Fruit fly (Drosophila melanogaster): ENCODE data around the gene CG17154.

- TF ChIP-seq cyc (GFP tag; optimal IDR thresholded peaks at IDR 0.05): peak; percentile 22
- no peak for TF ChIP-seq ss (GFP tag; optimal IDR thresholded peaks at IDR 0.05)
- TF ChIP-seq CG3032 (tag; optimal IDR thresholded peaks at IDR 0.05): peak; percentile 12
- no peak for TF ChIP-seq CG6854 (GFP tag; optimal IDR thresholded peaks at IDR 0.05)
- TF ChIP-seq acj6 (GFP tag; optimal IDR thresholded peaks at IDR 0.05): no peak
- TF ChIP-seq CG8119 (GFP tag; IDR thresholded peaks at IDR 0.05): no peak
- no peak for TF ChIP-seq CG10669 (GFP tag; optimal IDR thresholded peaks at IDR 0.05)
- no peak for TF ChIP-seq Gug (GFP tag; IDR thresholded peaks at IDR 0.05)
- TF ChIP-seq CG6276 (GFP tag; optimal IDR thresholded peaks at IDR 0.05): no peak
- TF ChIP-seq dsx (GFP tag; optimal IDR thresholded peaks at IDR 0.05; ENCODE audit: poor library complexity, severe bottlenecking): no peak
- no peak for TF ChIP-seq Sox15 (GFP tag; optimal IDR thresholded peaks at IDR 0.05)
- no peak for TF ChIP-seq Sox14 (GFP tag; optimal IDR thresholded peaks at IDR 0.05)
Observed at dm6 chr3L:12115966-12116735, 27.7 kb downstream of the CG17154 start, which contains the start of gene vers.

Data from whole organism, prepupa.